Fruit fly (Drosophila melanogaster) whole organism, embryonic: Measurements from ENCODE around the gene CG8675.

Experiments used
- CG10543 ChIP-seq: fragments of 200-800 bp; sonication (Bioruptor generic); optimal IDR thresholded peaks from 3 replicates; lab custom pipeline; 2017; ENCODE audit warnings: missing biosample characterization, mild to moderate bottlenecking, missing genetic modification characterization, moderate library complexity
- CG11723 ChIP-seq: fragments of 200-800 bp; sonication (Bioruptor generic); optimal IDR thresholded peaks from 2 replicates; lab custom pipeline; 2017; ENCODE audit warnings: missing biosample characterization, mild to moderate bottlenecking, missing genetic modification characterization
- CG12299 ChIP-seq: fragments of 200-800 bp; sonication (Bioruptor generic); optimal IDR thresholded peaks from 2 replicates; lab custom pipeline; 2018; ENCODE audit warnings: missing biosample characterization, mild to moderate bottlenecking, missing genetic modification characterization
- CG1603 ChIP-seq: fragments of 200-800 bp; sonication (Bioruptor generic); optimal IDR thresholded peaks from 2 replicates; lab custom pipeline; 2019; ENCODE audit warnings: missing biosample characterization, mild to moderate bottlenecking, missing genetic modification characterization, moderate library complexity
- CG16779 ChIP-seq: fragments of 200-800 bp; sonication (Bioruptor generic); IDR thresholded peaks from 2 replicates; pipeline ENCODE4 v1.3.6; 2022; ENCODE audit warnings: missing biosample characterization, missing genetic modification characterization
- CG17385 ChIP-seq: fragments of 200-800 bp; sonication (Bioruptor generic); optimal IDR thresholded peaks from 3 replicates; lab custom pipeline; 2018; ENCODE audit warnings: missing biosample characterization, mild to moderate bottlenecking, missing genetic modification characterization
- CG18262 ChIP-seq: fragments of 200-800 bp; optimal IDR thresholded peaks from 3 replicates; lab custom pipeline; 2019; ENCODE audit warnings: missing biosample characterization, mild to moderate bottlenecking, missing genetic modification characterization, moderate library complexity
- CG18599 ChIP-seq: fragments of 200-800 bp; sonication (Bioruptor generic); optimal IDR thresholded peaks from 3 replicates; lab custom pipeline; 2017; ENCODE audit warnings: missing biosample characterization, missing genetic modification characterization, mild to moderate bottlenecking, moderate library complexity, missing genetic modification reagents
- CG18764 ChIP-seq: fragments of 200-800 bp; sonication (Bioruptor generic); optimal IDR thresholded peaks from 3 replicates; lab custom pipeline; 2016; ENCODE audit warnings: missing biosample characterization, missing genetic modification characterization
- CG30020 ChIP-seq: fragments of 200-800 bp; optimal IDR thresholded peaks from 2 replicates; lab custom pipeline; 2019; ENCODE audit warnings: missing biosample characterization, mild to moderate bottlenecking, missing genetic modification characterization, moderate library complexity
- CG32532 ChIP-seq: fragments of 200-800 bp; sonication (Bioruptor generic); IDR thresholded peaks from 2 replicates; pipeline ENCODE4 v1.3.6; 2022; ENCODE audit warnings: missing biosample characterization, missing genetic modification characterization
- CG3726 ChIP-seq: fragments of 200-800 bp; sonication (Bioruptor generic); IDR thresholded peaks from 3 replicates; pipeline ENCODE4, ENCODE4 v1.3.6; 2022; ENCODE audit warnings: missing biosample characterization, missing genetic modification characterization
- CG42726 ChIP-seq: fragments of 200-800 bp; sonication (Bioruptor generic); IDR thresholded peaks from 2 replicates; pipeline ENCODE4 v1.3.6; 2022; ENCODE audit warnings: missing biosample characterization, missing genetic modification characterization; ENCODE audit not compliant: partially characterized antibody
- CG7745 ChIP-seq: fragments of 200-800 bp; sonication (Bioruptor generic); optimal IDR thresholded peaks from 2 replicates; lab custom pipeline; 2018; ENCODE audit warnings: missing biosample characterization, mild to moderate bottlenecking, missing genetic modification characterization, moderate library complexity
- Deaf1 ChIP-seq: fragments of 200-800 bp; optimal IDR thresholded peaks from 3 replicates; lab custom pipeline; 2019; ENCODE audit warnings: missing biosample characterization, mild to moderate bottlenecking, missing genetic modification characterization, moderate library complexity
- Dp ChIP-seq: fragments of 200-800 bp; sonication (Bioruptor generic); optimal IDR thresholded peaks from 2 replicates; lab custom pipeline; 2018; ENCODE audit warnings: missing biosample characterization, mild to moderate bottlenecking, missing genetic modification characterization, moderate library complexity
- Elba2 ChIP-seq: fragments of 200-800 bp; sonication (Bioruptor generic); optimal IDR thresholded peaks from 3 replicates; lab custom pipeline; 2016; ENCODE audit warnings: missing biosample characterization, missing genetic modification characterization
- Fer3 ChIP-seq: fragments of 200-800 bp; sonication (Bioruptor generic); optimal IDR thresholded peaks from 2 replicates; lab custom pipeline; 2018; ENCODE audit warnings: missing biosample characterization, mild to moderate bottlenecking, missing genetic modification characterization, moderate library complexity
- Gsc ChIP-seq: fragments of 200-800 bp; sonication (Bioruptor generic); IDR thresholded peaks from 2 replicates; pipeline ENCODE4 v1.3.6; 2022; ENCODE audit warnings: missing biosample characterization, missing genetic modification characterization
- Hey ChIP-seq: fragments of 200-800 bp; sonication (Bioruptor generic); optimal IDR thresholded peaks from 3 replicates; lab custom pipeline; 2018; ENCODE audit warnings: missing biosample characterization, mild to moderate bottlenecking, missing genetic modification characterization
- Hr39 ChIP-seq: fragments of >200 bp; optimal IDR thresholded peaks from 2 replicates; lab custom pipeline; 2017
- Lim3 ChIP-seq: fragments of 200-800 bp; sonication (Bioruptor generic); IDR thresholded peaks from 2 replicates; pipeline ENCODE4 v1.3.6; 2022; ENCODE audit warnings: missing biosample characterization, missing genetic modification characterization
- NC2α ChIP-seq: fragments of 200-800 bp; sonication (Bioruptor generic); optimal IDR thresholded peaks from 2 replicates; lab custom pipeline; 2016; ENCODE audit warnings: missing biosample characterization, missing genetic modification characterization
- Neu2 ChIP-seq: fragments of 200-800 bp; sonication (Bioruptor generic); optimal IDR thresholded peaks from 3 replicates; lab custom pipeline; 2016; ENCODE audit warnings: missing biosample characterization, missing genetic modification characterization, borderline replicate concordance
- ab ChIP-seq: fragments of 200-800 bp; sonication (Bioruptor generic); optimal IDR thresholded peaks from 2 replicates; lab custom pipeline; 2016; ENCODE audit warnings: missing biosample characterization, missing genetic modification characterization
- abd-A ChIP-seq: fragments of 200-800 bp; sonication (Bioruptor generic); optimal IDR thresholded peaks from 3 replicates; lab custom pipeline; 2019; ENCODE audit warnings: missing biosample characterization, mild to moderate bottlenecking, missing genetic modification characterization, moderate library complexity
- ac ChIP-seq: fragments of 200-800 bp; sonication (Bioruptor generic); optimal IDR thresholded peaks from 3 replicates; lab custom pipeline; 2017; ENCODE audit warnings: missing biosample characterization, mild to moderate bottlenecking, missing genetic modification characterization
- aop ChIP-seq: fragments of 200-800 bp; sonication (Bioruptor generic); IDR thresholded peaks from 2 replicates; pipeline ENCODE4 v1.3.6; 2022; ENCODE audit warnings: missing biosample characterization, missing genetic modification characterization
- cato ChIP-seq: fragments of 200-800 bp; sonication (Bioruptor generic); optimal IDR thresholded peaks from 2 replicates; lab custom pipeline; 2016; ENCODE audit warnings: missing biosample characterization, missing genetic modification characterization, borderline replicate concordance
- cg ChIP-seq: fragments of 200-800 bp; sonication (Bioruptor generic); optimal IDR thresholded peaks from 3 replicates; lab custom pipeline; 2019; ENCODE audit warnings: missing biosample characterization, mild to moderate bottlenecking, missing genetic modification characterization, moderate library complexity
- corto ChIP-seq: fragments of 200-800 bp; sonication (Bioruptor generic); optimal IDR thresholded peaks from 2 replicates; lab custom pipeline; 2016; ENCODE audit warnings: missing biosample characterization, mild to moderate bottlenecking, missing genetic modification characterization, moderate library complexity
- dati ChIP-seq: fragments of 200-800 bp; sonication (Bioruptor generic); IDR thresholded peaks from 2 replicates; pipeline ENCODE4 v1.3.6; 2022; ENCODE audit warnings: missing biosample characterization, missing genetic modification characterization
- dm ChIP-seq: fragments of 200-800 bp; sonication (Bioruptor generic); optimal IDR thresholded peaks from 3 replicates; lab custom pipeline; 2016; ENCODE audit warnings: missing biosample characterization, missing genetic modification characterization
- gfzf ChIP-seq: fragments of 200-800 bp; sonication (Bioruptor generic); optimal IDR thresholded peaks from 2 replicates; lab custom pipeline; 2016; ENCODE audit warnings: missing biosample characterization, mild to moderate bottlenecking, missing genetic modification characterization, moderate library complexity
- hkb ChIP-seq, 2 experiments: fragments of 200-800 bp in 1 of 2; fragments of >200 bp in 1 of 2; sonication (Bioruptor generic) in 1 of 2; IDR thresholded peaks in 1 of 2; optimal IDR thresholded peaks in 1 of 2; 2 replicates each; pipeline versions ENCODE4 v1.3.6 to Lab custom; 2017 to 2022; ENCODE audit warnings: missing biosample characterization in 1 of 2, missing genetic modification characterization in 1 of 2
- klu ChIP-seq: fragments of 200-800 bp; sonication (Bioruptor generic); IDR thresholded peaks from 2 replicates; pipeline ENCODE4 v1.3.6; 2022; ENCODE audit warnings: missing biosample characterization, missing genetic modification characterization
- knrl ChIP-seq: fragments of 200-800 bp; sonication (Bioruptor generic); IDR thresholded peaks from 3 replicates; pipeline ENCODE4 v1.3.6; 2022; ENCODE audit warnings: missing biosample characterization, missing genetic modification characterization; ENCODE audit not compliant: partially characterized antibody
- lilli ChIP-seq: fragments of 200-800 bp; sonication (Bioruptor generic); optimal IDR thresholded peaks from 3 replicates; lab custom pipeline; 2016; ENCODE audit warnings: missing biosample characterization, missing genetic modification characterization
- nau ChIP-seq: fragments of 200-800 bp; sonication (Bioruptor generic); optimal IDR thresholded peaks from 3 replicates; lab custom pipeline; 2017; ENCODE audit warnings: missing biosample characterization, mild to moderate bottlenecking, missing genetic modification characterization, missing genetic modification reagents
- onecut ChIP-seq: fragments of 200-800 bp; sonication (Bioruptor generic); IDR thresholded peaks from 2 replicates; pipeline ENCODE4 v1.3.6; 2022; ENCODE audit warnings: missing biosample characterization, missing genetic modification characterization
- pfk ChIP-seq: fragments of 200-800 bp; sonication (Bioruptor generic); optimal IDR thresholded peaks from 2 replicates; lab custom pipeline; 2018; ENCODE audit warnings: missing biosample characterization, mild to moderate bottlenecking, missing genetic modification characterization, moderate library complexity
- pnt ChIP-seq: fragments of 200-800 bp; sonication (Bioruptor generic); optimal IDR thresholded peaks from 3 replicates; lab custom pipeline; 2016; ENCODE audit warnings: missing biosample characterization, missing genetic modification characterization
- pros ChIP-seq: fragments of 200-800 bp; sonication (Bioruptor generic); optimal IDR thresholded peaks from 3 replicates; lab custom pipeline; 2019; ENCODE audit warnings: missing biosample characterization, mild to moderate bottlenecking, missing genetic modification characterization, moderate library complexity
- sens-2 ChIP-seq: fragments of 200-800 bp; sonication (Bioruptor generic); IDR thresholded peaks from 2 replicates; pipeline ENCODE4 v1.3.6; 2022; ENCODE audit warnings: missing biosample characterization, missing genetic modification characterization
- sim ChIP-seq: fragments of 200-800 bp; sonication (Bioruptor generic); IDR thresholded peaks from 2 replicates; pipeline ENCODE4 v1.3.6; 2022; ENCODE audit warnings: missing biosample characterization, missing genetic modification characterization
- slp2 ChIP-seq: fragments of 200-800 bp; sonication (Bioruptor generic); optimal IDR thresholded peaks from 2 replicates; lab custom pipeline; 2016; ENCODE audit warnings: missing biosample characterization, missing genetic modification characterization
- sqz ChIP-seq: fragments of 200-800 bp; sonication (Bioruptor generic); optimal IDR thresholded peaks from 3 replicates; lab custom pipeline; 2018; ENCODE audit warnings: missing biosample characterization, mild to moderate bottlenecking, missing genetic modification characterization
- sug ChIP-seq: fragments of 200-800 bp; optimal IDR thresholded peaks from 2 replicates; lab custom pipeline; 2019; ENCODE audit warnings: missing biosample characterization, mild to moderate bottlenecking, missing genetic modification characterization, moderate library complexity
- trh ChIP-seq: fragments of 200-800 bp; sonication (Bioruptor generic); optimal IDR thresholded peaks from 2 replicates; lab custom pipeline; 2016; ENCODE audit warnings: missing biosample characterization, missing genetic modification characterization
- zen2 ChIP-seq: fragments of 200-800 bp; sonication (Bioruptor generic); IDR thresholded peaks from 3 replicates; pipeline ENCODE4 v1.3.6; 2022; ENCODE audit warnings: missing biosample characterization, missing genetic modification characterization; ENCODE audit not compliant: partially characterized antibody

CG8675 gene

dm6 chrX:17297070-17297689 is 47.9 kb upstream of the CG8675 start (continued):
- no peak for TF ChIP-seq cg (GFP tag; lab: Kevin White, UChicago)
- peak; percentile 65 for TF ChIP-seq CG18262 (tag; lab: Kevin White, UChicago)
- TF ChIP-seq trh (GFP tag; lab: Kevin White, UChicago): no peak
- no peak for TF ChIP-seq onecut (GFP tag; lab: Robert Waterston, UW)
- TF ChIP-seq CG18599 (GFP tag; lab: Kevin White, UChicago): no peak
- TF ChIP-seq CG18764 (GFP tag; lab: Kevin White, UChicago): no peak
- peak; percentile 20 for TF ChIP-seq CG17385 (GFP tag; lab: Kevin White, UChicago)
- TF ChIP-seq gfzf (GFP tag; lab: Kevin White, UChicago): no peak
- no peak for TF ChIP-seq zen2 (GFP tag; lab: Robert Waterston, UW)
- no peak for TF ChIP-seq CG7745
- no peak for TF ChIP-seq CG11723 (GFP tag; lab: Kevin White, UChicago)
- no peak for TF ChIP-seq CG42726 (GFP tag; lab: Robert Waterston, UW)
- TF ChIP-seq sim: no peak
- no peak for TF ChIP-seq Dp
- TF ChIP-seq Gsc: no peak
- peak; percentile 18 for TF ChIP-seq nau (GFP tag; lab: Kevin White, UChicago)
- peak; percentile 73 for TF ChIP-seq CG1603
- TF ChIP-seq ac (GFP tag; lab: Kevin White, UChicago): no peak
- no peak for TF ChIP-seq pros
- no peak for TF ChIP-seq abd-A (tag; lab: Kevin White, UChicago)
- TF ChIP-seq klu (GFP tag; lab: Robert Waterston, UW): no peak
- no peak for TF ChIP-seq sens-2 (GFP tag; lab: Robert Waterston, UW)
- TF ChIP-seq lilli (GFP tag; lab: Kevin White, UChicago): peak; percentile 9
- no peak for TF ChIP-seq Deaf1
- TF ChIP-seq dm: no peak
- TF ChIP-seq CG16779: no peak
- no peak for TF ChIP-seq CG10543 (GFP tag; lab: Kevin White, UChicago)
- TF ChIP-seq pfk (GFP tag; lab: Kevin White, UChicago): no peak
- TF ChIP-seq sug (tag; lab: Kevin White, UChicago): no peak
- no peak for TF ChIP-seq sqz (GFP tag; lab: Kevin White, UChicago)
- no peak for TF ChIP-seq NC2α (GFP tag; lab: Kevin White, UChicago)
- TF ChIP-seq cato (GFP tag; lab: Kevin White, UChicago): no peak
- peak; percentile 4 for TF ChIP-seq slp2 (GFP tag; lab: Kevin White, UChicago)
- TF ChIP-seq CG12299 (tag; lab: Kevin White, UChicago): no peak
- TF ChIP-seq Lim3 (GFP tag; lab: Robert Waterston, UW): no peak
- peak; percentile 15 for TF ChIP-seq Fer3
- no peak for TF ChIP-seq CG30020
- no peak for TF ChIP-seq CG32532 (GFP tag; lab: Robert Waterston, UW)
- no peak for TF ChIP-seq hkb (optimal IDR thresholded peaks at IDR 0.05; lab: Kevin White, UChicago)
- no peak for TF ChIP-seq hkb (GFP tag; IDR thresholded peaks at IDR 0.05; lab: Robert Waterston, UW)
- peak; percentile 19 for TF ChIP-seq pnt (GFP tag; lab: Kevin White, UChicago)
- no peak for TF ChIP-seq Hr39
- TF ChIP-seq corto (GFP tag; lab: Kevin White, UChicago): no peak
- TF ChIP-seq Neu2 (GFP tag; lab: Kevin White, UChicago): no peak
- TF ChIP-seq aop (GFP tag; lab: Robert Waterston, UW): no peak
- no peak for TF ChIP-seq Hey (tag; lab: Kevin White, UChicago)
- no peak for TF ChIP-seq CG3726 (GFP tag; lab: Robert Waterston, UW)
- no peak for TF ChIP-seq dati
- TF ChIP-seq Elba2 (GFP tag; lab: Kevin White, UChicago): no peak
- TF ChIP-seq ab: no peak
- TF ChIP-seq knrl: no peak
